Fruit fly (Drosophila melanogaster) whole organism, adult: Measurements from ENCODE around the gene Rrp1.

Experiments used
- CG11617 ChIP-seq: fragments of 200-800 bp; sonication (Bioruptor generic); optimal IDR thresholded peaks from 2 replicates; lab custom pipeline; 2017; ENCODE audit warnings: mild to moderate bottlenecking, missing biosample characterization, missing genetic modification reagents, missing genetic modification characterization
- CG12768 ChIP-seq: fragments of 200-800 bp; sonication (Bioruptor generic); optimal IDR thresholded peaks from 2 replicates; lab custom pipeline; 2017; ENCODE audit warnings: missing biosample characterization, missing genetic modification characterization, mild to moderate bottlenecking, moderate library complexity, missing genetic modification reagents
- CG14711 ChIP-seq: fragments of 200-800 bp; sonication (Bioruptor generic); optimal IDR thresholded peaks from 2 replicates; lab custom pipeline; 2018; ENCODE audit warnings: missing biosample characterization, mild to moderate bottlenecking, missing genetic modification characterization, moderate library complexity
- CG1620 ChIP-seq: fragments of 200-800 bp; sonication (Bioruptor generic); optimal IDR thresholded peaks from 2 replicates; lab custom pipeline; 2016; ENCODE audit warnings: missing biosample characterization, missing genetic modification characterization
- CG33017 ChIP-seq: fragments of 200-800 bp; sonication (Bioruptor generic); optimal IDR thresholded peaks from 2 replicates; lab custom pipeline; 2018; ENCODE audit warnings: missing biosample characterization, mild to moderate bottlenecking, missing genetic modification characterization, moderate library complexity
- CG5204 ChIP-seq: fragments of 200-800 bp; sonication (Bioruptor generic); optimal IDR thresholded peaks from 2 replicates; lab custom pipeline; 2016; ENCODE audit warnings: missing biosample characterization, missing genetic modification characterization
- CG7045 ChIP-seq: fragments of 200-800 bp; sonication (Bioruptor generic); optimal IDR thresholded peaks from 2 replicates; lab custom pipeline; 2017; ENCODE audit warnings: missing biosample characterization, mild to moderate bottlenecking, missing genetic modification characterization
- CG7101 ChIP-seq: fragments of 200-800 bp; sonication (Bioruptor generic); optimal IDR thresholded peaks from 2 replicates; lab custom pipeline; 2018; ENCODE audit warnings: missing biosample characterization, mild to moderate bottlenecking, missing genetic modification characterization, moderate library complexity
- Clk ChIP-seq: fragments of 200-800 bp; sonication (Bioruptor generic); optimal IDR thresholded peaks from 2 replicates; lab custom pipeline; 2017; ENCODE audit warnings: missing biosample characterization, missing genetic modification characterization
- Crg-1 ChIP-seq: fragments of 200-800 bp; sonication (Bioruptor generic); optimal IDR thresholded peaks from 2 replicates; lab custom pipeline; 2016; ENCODE audit warnings: missing biosample characterization, missing genetic modification characterization
- Hr96 ChIP-seq: fragments of 200-800 bp; sonication (Bioruptor generic); optimal IDR thresholded peaks from 2 replicates; lab custom pipeline; 2016; ENCODE audit warnings: missing biosample characterization, missing genetic modification characterization
- Mnt ChIP-seq: fragments of 200-800 bp; sonication (Bioruptor generic); optimal IDR thresholded peaks from 2 replicates; lab custom pipeline; 2016; ENCODE audit warnings: missing biosample characterization, mild to moderate bottlenecking, missing genetic modification characterization
- bab1 ChIP-seq: fragments of 200-800 bp; sonication (Bioruptor generic); optimal IDR thresholded peaks from 3 replicates; lab custom pipeline; 2019; ENCODE audit warnings: missing biosample characterization, mild to moderate bottlenecking, missing genetic modification characterization, moderate library complexity
- cic ChIP-seq: fragments of 200-800 bp; sonication (Bioruptor generic); optimal IDR thresholded peaks from 2 replicates; lab custom pipeline; 2017; ENCODE audit warnings: missing biosample characterization, mild to moderate bottlenecking, missing genetic modification characterization, moderate library complexity
- cnc ChIP-seq, 2 experiments: fragments of >200 bp; optimal IDR thresholded peaks; 2 replicates each; lab custom pipeline; 2017
- kay ChIP-seq: fragments of 200-800 bp; sonication (Bioruptor generic); peaks from one replicate; lab custom pipeline; 2016; ENCODE audit warnings: missing biosample characterization, missing genetic modification characterization, borderline replicate concordance
- ovo ChIP-seq: fragments of 200-800 bp; sonication (Bioruptor generic); optimal IDR thresholded peaks from 2 replicates; lab custom pipeline; 2016; ENCODE audit warnings: missing biosample characterization, missing genetic modification characterization
- pad ChIP-seq: fragments of 200-800 bp; sonication (Bioruptor generic); optimal IDR thresholded peaks from 3 replicates; lab custom pipeline; 2017; ENCODE audit warnings: missing biosample characterization, missing genetic modification characterization, mild to moderate bottlenecking, moderate library complexity, missing genetic modification reagents
- tj ChIP-seq: fragments of 200-800 bp; sonication (Bioruptor generic); optimal IDR thresholded peaks from 3 replicates; lab custom pipeline; 2017; ENCODE audit warnings: missing biosample characterization, mild to moderate bottlenecking, missing genetic modification characterization, moderate library complexity
- toe ChIP-seq: fragments of 200-800 bp; sonication (Bioruptor generic); optimal IDR thresholded peaks from 2 replicates; lab custom pipeline; 2016; ENCODE audit warnings: missing biosample characterization, missing genetic modification characterization

The Rrp1 gene

DNA sequence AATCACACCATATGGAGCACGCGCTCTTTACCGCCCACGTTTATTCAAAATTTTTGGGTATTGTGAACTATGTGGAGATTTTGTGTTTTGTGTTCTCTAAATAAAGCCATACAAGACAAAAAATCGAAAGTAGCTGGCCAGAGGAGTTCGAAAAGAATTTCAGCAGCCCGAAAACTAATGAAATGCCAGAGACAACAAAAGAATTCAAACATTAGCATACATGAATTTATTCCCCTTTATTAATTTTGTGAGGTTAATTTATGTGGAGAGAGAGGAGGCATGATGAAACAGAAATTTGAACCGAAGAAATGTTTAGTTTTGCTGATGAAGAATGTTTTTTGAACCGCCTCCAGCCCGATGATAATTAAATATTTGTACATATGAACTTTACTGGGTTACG, 33.9 kb upstream of the Rrp1 start:
- TF ChIP-seq bab1 (GFP tag; lab: Kevin White, UChicago) (no peak), pad (GFP tag; lab: Kevin White, UChicago) (no peak), Clk (no peak), cic (GFP tag; lab: Kevin White, UChicago) (no peak), CG5204 (GFP tag; lab: Kevin White, UChicago) (no peak), Hr96 (GFP tag; lab: Kevin White, UChicago) (no peak), CG7101 (tag; lab: Kevin White, UChicago) (no peak)

DNA sequence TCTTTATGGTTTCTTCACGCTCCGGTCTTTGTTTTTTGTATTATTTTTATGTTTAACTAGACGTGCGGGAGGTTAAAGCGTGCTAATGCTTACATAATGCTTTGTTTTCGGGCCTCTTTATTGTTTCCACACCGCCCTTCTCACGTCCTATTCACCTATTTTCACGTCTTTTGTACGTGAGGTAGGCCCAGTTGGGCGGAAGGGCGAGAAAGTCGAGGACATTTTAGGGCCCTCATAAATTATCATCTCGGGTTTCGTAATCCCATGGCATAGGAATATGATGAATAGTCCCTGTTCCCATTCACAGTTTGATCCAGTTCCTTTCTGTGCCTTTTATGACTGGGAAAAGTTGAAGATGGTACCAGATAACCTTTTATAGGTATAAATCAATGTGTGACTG, 33.2 kb upstream of the Rrp1 start:
- TF ChIP-seq Mnt (GFP tag; lab: Kevin White, UChicago) (no peak), pad (GFP tag; lab: Kevin White, UChicago) (no peak), CG33017 (tag; lab: Kevin White, UChicago) (no peak), bab1 (GFP tag; lab: Kevin White, UChicago) (no peak), CG11617 (GFP tag; lab: Kevin White, UChicago) (no peak), Hr96 (GFP tag; lab: Kevin White, UChicago) (no peak), CG7045 (GFP tag; lab: Kevin White, UChicago) (no peak), cic (GFP tag; lab: Kevin White, UChicago) (no peak), CG5204 (GFP tag; lab: Kevin White, UChicago) (no peak), tj (GFP tag; lab: Kevin White, UChicago) (no peak), CG1620 (GFP tag; lab: Kevin White, UChicago) (no peak), CG7101 (tag; lab: Kevin White, UChicago) (no peak), CG14711 (no peak), Clk (no peak)

DNA sequence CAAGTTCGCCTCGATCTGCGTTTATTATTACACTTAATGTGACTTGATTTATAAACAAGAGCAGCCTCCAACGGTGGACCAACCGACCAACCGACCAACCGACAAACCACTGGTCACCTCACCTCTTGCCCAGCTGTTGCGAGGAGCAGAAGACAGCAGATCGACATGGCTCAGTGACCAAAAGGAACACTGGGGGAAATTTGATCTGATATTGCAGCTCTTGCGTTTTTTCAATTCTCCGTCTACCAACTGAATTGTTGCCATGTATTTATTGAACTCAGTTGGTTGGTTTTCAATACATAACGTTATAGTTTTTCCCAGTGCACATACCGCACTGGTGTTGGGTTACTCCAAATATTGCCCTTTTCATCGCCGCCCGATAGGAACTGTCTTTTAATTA, 32.3 kb upstream of the Rrp1 start:
- TF ChIP-seq Mnt (GFP tag; lab: Kevin White, UChicago) (no peak), CG33017 (tag; lab: Kevin White, UChicago) (no peak), CG7045 (GFP tag; lab: Kevin White, UChicago) (no peak), CG12768 (GFP tag; lab: Kevin White, UChicago) (no peak), cic (GFP tag; lab: Kevin White, UChicago) (no peak), Crg-1 (GFP tag; lab: Kevin White, UChicago) (no peak), kay (no peak), CG7101 (tag; lab: Kevin White, UChicago) (no peak), Clk (no peak)

DNA sequence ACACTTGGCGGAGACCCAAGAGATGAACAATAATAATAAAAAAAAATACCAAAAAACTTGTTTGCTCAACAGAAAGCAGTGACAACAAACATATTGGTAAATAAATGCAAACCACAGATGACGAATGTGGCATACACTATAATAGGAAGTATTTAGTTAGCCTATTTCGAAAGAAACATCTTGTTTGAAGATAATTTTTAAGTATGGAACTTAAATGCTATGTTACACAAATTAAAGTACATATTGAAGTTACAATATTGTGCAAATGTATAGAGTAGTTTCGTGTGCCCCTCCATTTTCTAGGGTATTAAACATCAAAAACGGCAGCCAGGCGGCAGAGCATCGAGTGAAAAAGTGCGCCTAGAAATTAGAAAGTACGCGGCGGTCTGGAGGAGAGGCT, 31.1 kb upstream of the Rrp1 start:
- TF ChIP-seq CG5204 (GFP tag; lab: Kevin White, UChicago) (no peak), kay (no peak), CG11617 (GFP tag; lab: Kevin White, UChicago) (no peak), CG7045 (GFP tag; lab: Kevin White, UChicago) (no peak), ovo (GFP tag; lab: Kevin White, UChicago) (no peak), toe (GFP tag; lab: Kevin White, UChicago) (no peak), CG1620 (GFP tag; lab: Kevin White, UChicago) (no peak), Hr96 (GFP tag; lab: Kevin White, UChicago) (no peak), Crg-1 (GFP tag; lab: Kevin White, UChicago) (no peak), cic (GFP tag; lab: Kevin White, UChicago) (no peak), bab1 (GFP tag; lab: Kevin White, UChicago) (no peak)

DNA sequence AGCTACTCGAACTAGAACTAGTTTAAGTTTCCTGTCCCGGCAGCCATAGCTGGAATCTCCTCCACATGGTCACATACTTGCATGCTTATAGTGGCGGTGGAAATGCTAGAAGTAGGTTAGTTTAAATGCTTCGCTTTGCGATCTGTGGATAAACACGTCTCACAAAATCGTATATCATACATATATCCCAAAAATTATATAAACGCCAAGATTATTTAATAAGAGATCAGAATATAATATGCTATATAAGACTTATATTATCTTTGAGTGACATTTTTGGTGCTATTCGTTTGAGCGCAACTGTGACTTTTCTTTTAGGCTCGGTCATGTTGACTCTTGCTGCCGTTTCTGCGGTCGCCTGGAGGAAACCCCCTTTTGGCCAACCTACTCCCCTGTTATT, 29.6 kb upstream of the Rrp1 start:
- TF ChIP-seq cnc (optimal IDR thresholded peaks at IDR 0.05; lab: Kevin White, UChicago) (no peak), Mnt (GFP tag; lab: Kevin White, UChicago) (no peak), ovo (GFP tag; lab: Kevin White, UChicago) (no peak), toe (GFP tag; lab: Kevin White, UChicago) (no peak), tj (GFP tag; lab: Kevin White, UChicago) (no peak), CG12768 (GFP tag; lab: Kevin White, UChicago) (no peak), CG14711 (no peak), CG33017 (tag; lab: Kevin White, UChicago) (no peak), CG11617 (GFP tag; lab: Kevin White, UChicago) (no peak), cic (GFP tag; lab: Kevin White, UChicago) (no peak)

DNA sequence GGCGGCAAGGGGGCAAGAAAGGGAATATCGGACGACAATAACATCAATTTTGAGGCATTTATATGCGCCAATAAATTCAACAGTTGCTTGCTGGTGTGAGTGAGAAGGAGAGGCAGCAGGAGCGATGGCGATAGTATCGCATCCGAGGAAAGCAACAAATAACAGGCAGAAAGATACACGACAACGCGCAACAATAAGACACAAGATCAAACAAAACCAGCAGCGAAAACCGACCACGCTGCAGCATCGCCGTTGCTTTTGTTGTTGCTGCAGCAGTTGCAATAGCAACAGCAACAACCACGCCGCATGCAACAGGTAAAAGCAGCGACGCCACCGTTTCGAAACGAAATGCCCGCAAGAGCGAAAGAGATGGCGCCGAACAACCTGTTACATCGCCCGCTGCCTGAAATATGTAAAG, 28.2 kb upstream of the Rrp1 start:
- no peak for TF ChIP-seq cnc (optimal IDR thresholded peaks at IDR 0.05; lab: Kevin White, UChicago)
- TF ChIP-seq CG7045 (GFP tag; lab: Kevin White, UChicago): no peak
- TF ChIP-seq Hr96 (GFP tag; lab: Kevin White, UChicago): no peak
- TF ChIP-seq tj (GFP tag; lab: Kevin White, UChicago): no peak
- TF ChIP-seq Clk: no peak
- no peak for TF ChIP-seq cic (GFP tag; lab: Kevin White, UChicago)
- no peak for TF ChIP-seq CG7101 (tag; lab: Kevin White, UChicago)
- no peak for TF ChIP-seq Crg-1 (GFP tag; lab: Kevin White, UChicago)
- TF ChIP-seq kay: no peak
- TF ChIP-seq CG1620 (GFP tag; lab: Kevin White, UChicago): no peak
- no peak for TF ChIP-seq pad (GFP tag; lab: Kevin White, UChicago)
- no peak for TF ChIP-seq ovo (GFP tag; lab: Kevin White, UChicago)
- no peak for TF ChIP-seq CG14711
- no peak for TF ChIP-seq Mnt (GFP tag; lab: Kevin White, UChicago)
- no peak for TF ChIP-seq CG33017 (tag; lab: Kevin White, UChicago)
- no peak for TF ChIP-seq bab1 (GFP tag; lab: Kevin White, UChicago)
- no peak for TF ChIP-seq toe (GFP tag; lab: Kevin White, UChicago)
- no peak for TF ChIP-seq CG5204 (GFP tag; lab: Kevin White, UChicago)
- TF ChIP-seq CG11617 (GFP tag; lab: Kevin White, UChicago): no peak
- no peak for TF ChIP-seq CG12768 (GFP tag; lab: Kevin White, UChicago)
